Fruit fly (Drosophila melanogaster) whole organism, wandering third instar larva: Measurements from ENCODE around the gene PPP4R2r.

Experiments
- Abd-B ChIP-seq: fragments of >200 bp; optimal IDR thresholded peaks from 2 replicates; lab custom pipeline; 2017; ENCODE audit warnings: missing biosample characterization, missing genetic modification characterization
- Dfd ChIP-seq: fragments of >200 bp; optimal IDR thresholded peaks from 2 replicates; lab custom pipeline; 2017; ENCODE audit warnings: missing biosample characterization, missing genetic modification characterization
- Jra ChIP-seq: sonication (Bioruptor generic); optimal IDR thresholded peaks from 2 replicates; lab custom pipeline; 2016; ENCODE audit warnings: missing biosample characterization, missing genetic modification characterization
- Vsx2 ChIP-seq: fragments of 200-300, 225-300 bp; sonication (Bioruptor generic); optimal IDR thresholded peaks from 2 replicates; lab custom pipeline; 2018; ENCODE audit warnings: missing biosample characterization, missing genetic modification characterization; ENCODE audit not compliant: partially characterized antibody
- brk ChIP-seq: fragments of 200-800 bp; sonication (Bioruptor generic); optimal IDR thresholded peaks from 2 replicates; lab custom pipeline; 2016; ENCODE audit warnings: missing biosample characterization, mild to moderate bottlenecking, missing genetic modification characterization
- ey ChIP-seq: fragments of 200-800 bp; sonication (Bioruptor generic); optimal IDR thresholded peaks from 2 replicates; lab custom pipeline; 2016; ENCODE audit warnings: missing biosample characterization, missing genetic modification characterization
- fru ChIP-seq: fragments of 200-800 bp; sonication (Bioruptor generic); optimal IDR thresholded peaks from 3 replicates; lab custom pipeline; 2016; ENCODE audit warnings: missing biosample characterization, mild to moderate bottlenecking, missing genetic modification characterization
- jim ChIP-seq: fragments of 175-275, 200-325 bp; sonication (Bioruptor generic); optimal IDR thresholded peaks from 2 replicates; lab custom pipeline; 2016; ENCODE audit warnings: missing biosample characterization, mild to moderate bottlenecking, missing genetic modification characterization
- lola ChIP-seq: fragments of >200 bp; optimal IDR thresholded peaks from 2 replicates; lab custom pipeline; 2017; ENCODE audit warnings: missing biosample characterization, missing genetic modification characterization
- pan ChIP-seq: fragments of >200 bp; optimal IDR thresholded peaks from 2 replicates; lab custom pipeline; 2017
- psq ChIP-seq: fragments of 200-800 bp; sonication (Bioruptor generic); optimal IDR thresholded peaks from 3 replicates; lab custom pipeline; 2017; ENCODE audit warnings: missing biosample characterization, mild to moderate bottlenecking, missing genetic modification characterization, moderate library complexity
- usp ChIP-seq: fragments of >200 bp; optimal IDR thresholded peaks from 2 replicates; lab custom pipeline; 2017; ENCODE audit warnings: missing biosample characterization, missing genetic modification characterization

- no peak for TF ChIP-seq jim (GFP tag; lab: Kevin White, UChicago)
- TF ChIP-seq lola (GFP tag; lab: Kevin White, UChicago): no peak
- no peak for TF ChIP-seq pan (lab: Kevin White, UChicago)
- peak; percentile 36 for TF ChIP-seq psq (GFP tag; lab: Kevin White, UChicago)
- no peak for TF ChIP-seq usp (GFP tag; lab: Kevin White, UChicago)
- no peak for TF ChIP-seq Dfd (GFP tag; lab: Kevin White, UChicago)
- TF ChIP-seq Abd-B: no peak
- TF ChIP-seq ey (GFP tag; lab: Kevin White, UChicago): no peak
- no peak for TF ChIP-seq brk (GFP tag; lab: Kevin White, UChicago)
- TF ChIP-seq Jra (GFP tag; lab: Kevin White, UChicago): peak; percentile 39
- no peak for TF ChIP-seq fru (GFP tag; lab: Kevin White, UChicago)
- no peak for TF ChIP-seq Vsx2 (GFP tag; lab: Kevin White, UChicago)
These were observed at the start of gene PPP4R2r, which contains the start of gene CG2887 for dm6 chrX:10478443-10479368.
